Worm (Caenorhabditis elegans): ENCODE measurements around the gene vps-2.

Gene vps-2

ce11 chrII:12798814-12799213 is 30.8 kb upstream of the vps-2 start:
- TF ChIP-seq nhr-11 (tag; optimal IDR thresholded peaks at IDR 0.05) (no peak), egl-27 (tag; optimal IDR thresholded peaks at IDR 0.05) (peak; percentile 79), alr-1 (tag; optimal IDR thresholded peaks at IDR 0.05) (no peak), nhr-23 (tag; optimal IDR thresholded peaks at IDR 0.05) (no peak), fos-1 (tag; optimal IDR thresholded peaks at IDR 0.05) (peak; percentile 53), lin-39 (tag; optimal IDR thresholded peaks at IDR 0.05) (no peak), blmp-1 (tag; optimal IDR thresholded peaks at IDR 0.05; ENCODE audit: insufficient read depth) (peak; percentile 62), crh-2 (tag; optimal IDR thresholded peaks at IDR 0.05) (peak; percentile 87), ztf-4 (tag; optimal IDR thresholded peaks at IDR 0.05) (peak; percentile 92), nhr-25 (tag; optimal IDR thresholded peaks at IDR 0.05) (peak; percentile 91), mdl-1 (tag; optimal IDR thresholded peaks at IDR 0.05) (peak; percentile 73 to 80), nhr-237 (tag; optimal IDR thresholded peaks at IDR 0.05) (peak; percentile 2), mbf-1 (tag; optimal IDR thresholded peaks at IDR 0.05) (no peak), nhr-12 (tag; optimal IDR thresholded peaks at IDR 0.05) (no peak), ceh-82 (tag; optimal IDR thresholded peaks at IDR 0.05) (no peak), ztf-11 (tag; optimal IDR thresholded peaks at IDR 0.05) (no peak), nhr-21 (tag; optimal IDR thresholded peaks at IDR 0.05) (peak; percentile 96), ceh-16 (tag; optimal IDR thresholded peaks at IDR 0.05) (peak; percentile 57), ama-1 (optimal IDR thresholded peaks at IDR 0.05) (no peak), elt-1 (tag; optimal IDR thresholded peaks at IDR 0.05) (peak; percentile 55), snpc-4 (tag; optimal IDR thresholded peaks at IDR 0.05) (no peak), unc-39 (tag; optimal IDR thresholded peaks at IDR 0.05) (no peak), lin-13 (GFP tag; optimal IDR thresholded peaks at IDR 0.05) (peak; percentile 3), gmeb-1 (tag; optimal IDR thresholded peaks at IDR 0.05) (peak; percentile 77), lin-11 (tag; optimal IDR thresholded peaks at IDR 0.05) (peak; percentile 15), nhr-129 (tag; optimal IDR thresholded peaks at IDR 0.05) (peak; percentile 80), unc-55 (GFP tag; optimal IDR thresholded peaks at IDR 0.05) (no peak), aly-2 (tag; optimal IDR thresholded peaks at IDR 0.05) (no peak), R02D3.7 (tag; optimal IDR thresholded peaks at IDR 0.05) (no peak), skn-1 (tag; optimal IDR thresholded peaks at IDR 0.05) (no peak), nhr-6 (tag; optimal IDR thresholded peaks at IDR 0.05) (no peak), ztf-1 (GFP tag; conservative IDR thresholded peaks at IDR 0.05) (0 out of 2 replicates have a peak, but pooled peaks have one; percentile 71), zag-1 (tag; optimal IDR thresholded peaks at IDR 0.05) (no peak), nhr-10 (tag; optimal IDR thresholded peaks at IDR 0.05) (no peak), sma-9 (GFP tag; optimal IDR thresholded peaks at IDR 0.05) (peak; percentile 97), sma-9 (tag; optimal IDR thresholded peaks at IDR 0.05) (no peak), sma-3 (GFP tag; optimal IDR thresholded peaks at IDR 0.05) (peak; percentile 96), sem-4 (tag; optimal IDR thresholded peaks at IDR 0.05) (peak; percentile 43), nhr-77 (tag; optimal IDR thresholded peaks at IDR 0.05) (peak; percentile 41), unc-62 (GFP tag; optimal IDR thresholded peaks at IDR 0.05) (no peak), elt-3 (tag; optimal IDR thresholded peaks at IDR 0.05) (no peak), C34F6.9 (tag; optimal IDR thresholded peaks at IDR 0.05) (peak; percentile 54), F13H6.1 (tag; optimal IDR thresholded peaks at IDR 0.05) (peak; percentile 91), mab-5 (tag; optimal IDR thresholded peaks at IDR 0.05) (no peak), peb-1 (tag; optimal IDR thresholded peaks at IDR 0.05) (no peak), ZK546.5 (tag; optimal IDR thresholded peaks at IDR 0.05) (no peak), Y55F3AM.14 (GFP tag; optimal IDR thresholded peaks at IDR 0.05) (peak; percentile 67), lsy-2 (tag; optimal IDR thresholded peaks at IDR 0.05) (peak in 1 of 2 experiments; percentile 80), dmd-4 (tag; optimal IDR thresholded peaks at IDR 0.05) (no peak)
